Worm (Caenorhabditis elegans) whole organism, L2 larva: ENCODE data around the gene Y53C12A.7.

Experiments used
- ZK546.5 ChIP-seq: sonication (generic microtip); optimal IDR thresholded peaks from 2 replicates; lab custom pipeline; 2017; ENCODE audit warnings: missing biosample characterization, missing genetic modification characterization
- elt-1 ChIP-seq: fragments of 150-350 bp; optimal IDR thresholded peaks from 2 replicates; lab custom pipeline; 2014; ENCODE audit warnings: missing biosample characterization, missing genetic modification characterization
- nhr-11 ChIP-seq: fragments of 150-350 bp; optimal IDR thresholded peaks from 2 replicates; lab custom pipeline; 2014; ENCODE audit warnings: missing biosample characterization, missing genetic modification characterization
- nhr-12 ChIP-seq: fragments of 150-350 bp; optimal IDR thresholded peaks from 2 replicates; lab custom pipeline; 2014; ENCODE audit warnings: missing biosample characterization, missing genetic modification characterization
- nhr-77 ChIP-seq: fragments of 150-350 bp; optimal IDR thresholded peaks from 2 replicates; lab custom pipeline; 2014; ENCODE audit warnings: missing biosample characterization, missing genetic modification characterization
- sem-4 ChIP-seq: fragments of 150-350 bp; optimal IDR thresholded peaks from 2 replicates; lab custom pipeline; 2014; ENCODE audit warnings: missing biosample characterization, missing genetic modification reagents, missing genetic modification characterization
- skn-1 ChIP-seq: sonication (generic microtip); optimal IDR thresholded peaks from 2 replicates; lab custom pipeline; 2017; ENCODE audit warnings: missing biosample characterization, missing genetic modification characterization
- unc-62 ChIP-seq: fragments of 150-350 bp; optimal IDR thresholded peaks from 2 replicates; lab custom pipeline; 2014; ENCODE audit warnings: missing biosample characterization, missing genetic modification reagents, missing genetic modification characterization
- ztf-11 ChIP-seq: sonication (generic microtip); optimal IDR thresholded peaks from 2 replicates; lab custom pipeline; 2017; ENCODE audit warnings: missing biosample characterization, missing genetic modification characterization
- ztf-4 ChIP-seq: fragments of 150-350 bp; optimal IDR thresholded peaks from 2 replicates; lab custom pipeline; 2014; ENCODE audit warnings: missing biosample characterization, missing genetic modification characterization

DNA sequence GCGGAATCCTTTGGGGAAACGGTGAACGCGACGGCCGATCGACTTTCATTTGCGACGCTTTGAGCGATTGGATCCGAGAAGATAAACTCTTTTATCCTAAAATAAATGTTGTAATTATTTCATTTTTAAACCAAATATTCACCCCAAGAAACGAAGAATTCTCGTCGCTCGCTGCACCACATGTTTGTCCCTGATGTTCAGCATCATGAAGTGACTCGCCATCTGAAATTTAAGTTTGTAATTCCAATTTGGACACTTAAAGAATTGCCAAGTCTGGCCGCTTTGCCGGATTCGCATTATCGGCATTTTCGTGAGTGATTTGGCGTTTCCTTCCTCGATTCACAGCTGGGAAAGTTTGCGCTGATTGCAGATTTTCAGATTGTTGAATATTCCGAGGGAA is 17.6 kb downstream of the Y53C12A.7 start, which contains the start of gene Y53C12A.6:
- TF ChIP-seq ztf-11 (tag; lab: Kevin White, UChicago) (no peak), nhr-12 (tag; lab: Kevin White, UChicago) (no peak), ztf-4 (tag; lab: Kevin White, UChicago) (no peak), unc-62 (GFP tag; lab: Kevin White, UChicago) (no peak), nhr-77 (tag; lab: Kevin White, UChicago) (no peak), ZK546.5 (tag; lab: Kevin White, UChicago) (no peak), skn-1 (tag; lab: Kevin White, UChicago) (no peak), elt-1 (tag; lab: Kevin White, UChicago) (no peak), sem-4 (tag; lab: Kevin White, UChicago) (no peak), nhr-11 (tag; lab: Kevin White, UChicago) (no peak)
